Fruit fly (Drosophila melanogaster) whole organism, embryonic: ENCODE data around the gene CG45099.

Source experiments
- CG12219 ChIP-seq: fragments of 200-800 bp; sonication (Bioruptor generic); optimal IDR thresholded peaks from 3 replicates; lab custom pipeline; 2018; ENCODE audit warnings: missing biosample characterization, mild to moderate bottlenecking, missing genetic modification characterization
- CG13775 ChIP-seq: fragments of 200-800 bp; sonication (Bioruptor generic); optimal IDR thresholded peaks from 3 replicates; lab custom pipeline; 2017; ENCODE audit warnings: missing biosample characterization, mild to moderate bottlenecking, missing genetic modification characterization
- CG14014 ChIP-seq: fragments of 200-800 bp; sonication (Bioruptor generic); IDR thresholded peaks from 2 replicates; pipeline ENCODE4 v1.3.6; 2022; ENCODE audit warnings: missing biosample characterization, missing genetic modification characterization
- CG15073 ChIP-seq: fragments of 200-800 bp; sonication (Bioruptor generic); optimal IDR thresholded peaks from 2 replicates; lab custom pipeline; 2016; ENCODE audit warnings: missing biosample characterization, missing genetic modification characterization
- CG1603 ChIP-seq: fragments of 200-800 bp; sonication (Bioruptor generic); optimal IDR thresholded peaks from 2 replicates; lab custom pipeline; 2019; ENCODE audit warnings: missing biosample characterization, mild to moderate bottlenecking, missing genetic modification characterization, moderate library complexity
- CG18599 ChIP-seq: fragments of 200-800 bp; sonication (Bioruptor generic); optimal IDR thresholded peaks from 3 replicates; lab custom pipeline; 2017; ENCODE audit warnings: missing biosample characterization, missing genetic modification characterization, mild to moderate bottlenecking, moderate library complexity, missing genetic modification reagents
- CG2116 ChIP-seq: fragments of 200-800 bp; sonication (Bioruptor generic); optimal IDR thresholded peaks from 3 replicates; lab custom pipeline; 2018; ENCODE audit warnings: missing biosample characterization, mild to moderate bottlenecking, missing genetic modification characterization
- CG31388 ChIP-seq: fragments of 200-800 bp; sonication (Bioruptor generic); optimal IDR thresholded peaks from 2 replicates; lab custom pipeline; 2016; ENCODE audit warnings: missing biosample characterization, missing genetic modification characterization
- CG6254 ChIP-seq: fragments of 200-800 bp; sonication (Bioruptor generic); optimal IDR thresholded peaks from 3 replicates; lab custom pipeline; 2017; ENCODE audit warnings: mild to moderate bottlenecking, missing biosample characterization, missing genetic modification reagents, missing genetic modification characterization
- CG6791 ChIP-seq: fragments of 200-800 bp; sonication (Bioruptor generic); IDR thresholded peaks from 3 replicates; pipeline ENCODE4 v1.3.6; 2022; ENCODE audit warnings: missing biosample characterization, missing genetic modification characterization; ENCODE audit not compliant: partially characterized antibody
- CG8089 ChIP-seq: fragments of 200-800 bp; sonication (Bioruptor generic); optimal IDR thresholded peaks from 3 replicates; lab custom pipeline; 2016; ENCODE audit warnings: missing biosample characterization, missing genetic modification characterization
- CG8944 ChIP-seq: fragments of 200-800 bp; sonication (Bioruptor generic); optimal IDR thresholded peaks from 3 replicates; lab custom pipeline; 2016; ENCODE audit warnings: missing biosample characterization, missing genetic modification characterization
- CG9609 ChIP-seq: fragments of 200-800 bp; sonication (Bioruptor generic); optimal IDR thresholded peaks from 3 replicates; lab custom pipeline; 2016; ENCODE audit warnings: missing biosample characterization, missing genetic modification characterization
- CG9797 ChIP-seq: fragments of 200-800 bp; sonication (Bioruptor generic); optimal IDR thresholded peaks from 3 replicates; lab custom pipeline; 2018; ENCODE audit warnings: missing biosample characterization, mild to moderate bottlenecking, missing genetic modification characterization
- Dll ChIP-seq: fragments of 200-800 bp; sonication (Bioruptor generic); IDR thresholded peaks from 4 replicates; pipeline ENCODE4 v1.3.6; 2022; ENCODE audit warnings: missing biosample characterization, missing genetic modification characterization; ENCODE audit not compliant: partially characterized antibody
- ERR ChIP-seq: fragments of 200-800 bp; sonication (Bioruptor generic); optimal IDR thresholded peaks from 2 replicates; lab custom pipeline; 2016; ENCODE audit warnings: missing biosample characterization, missing genetic modification characterization
- Fer1 ChIP-seq: fragments of 200-800 bp; sonication (Bioruptor generic); optimal IDR thresholded peaks from 2 replicates; lab custom pipeline; 2017; ENCODE audit warnings: missing biosample characterization, mild to moderate bottlenecking, missing genetic modification characterization
- Fer3 ChIP-seq: fragments of 200-800 bp; sonication (Bioruptor generic); optimal IDR thresholded peaks from 2 replicates; lab custom pipeline; 2018; ENCODE audit warnings: missing biosample characterization, mild to moderate bottlenecking, missing genetic modification characterization, moderate library complexity
- Gug ChIP-seq: fragments of 200-800 bp; sonication (Bioruptor generic); IDR thresholded peaks from 4 replicates; pipeline ENCODE4 v1.3.6; 2022; ENCODE audit warnings: missing biosample characterization, missing genetic modification characterization
- H15 ChIP-seq: fragments of 200-800 bp; sonication (Bioruptor generic); IDR thresholded peaks from 3 replicates; pipeline ENCODE4 v1.3.6; 2022; ENCODE audit warnings: missing biosample characterization, missing genetic modification characterization
- HmgD ChIP-seq: fragments of 200-800 bp; sonication (Bioruptor generic); optimal IDR thresholded peaks from 3 replicates; lab custom pipeline; 2016; ENCODE audit warnings: missing biosample characterization, missing genetic modification characterization
- Hmr ChIP-seq: fragments of 200-800 bp; sonication (Bioruptor generic); optimal IDR thresholded peaks from 3 replicates; lab custom pipeline; 2017; ENCODE audit warnings: mild to moderate bottlenecking, missing biosample characterization, missing genetic modification reagents, missing genetic modification characterization
- Lim3 ChIP-seq: fragments of 200-800 bp; sonication (Bioruptor generic); IDR thresholded peaks from 2 replicates; pipeline ENCODE4 v1.3.6; 2022; ENCODE audit warnings: missing biosample characterization, missing genetic modification characterization
- Myb ChIP-seq: fragments of 200-800 bp; sonication (Bioruptor generic); optimal IDR thresholded peaks from 2 replicates; lab custom pipeline; 2016; ENCODE audit warnings: missing biosample characterization, missing genetic modification characterization
- NFAT ChIP-seq: fragments of 200-800 bp; sonication (Bioruptor generic); IDR thresholded peaks from 2 replicates; pipeline ENCODE4 v1.3.6; 2022; ENCODE audit warnings: missing biosample characterization, missing genetic modification characterization
- Optix ChIP-seq: fragments of 200-800 bp; sonication (Bioruptor generic); IDR thresholded peaks from 3 replicates; pipeline ENCODE4 v1.3.6; 2022; ENCODE audit warnings: missing biosample characterization, missing genetic modification characterization
- Ravus ChIP-seq: fragments of 200-800 bp; sonication (Bioruptor generic); IDR thresholded peaks from 2 replicates; pipeline ENCODE4 v1.3.6; 2022; ENCODE audit warnings: missing biosample characterization, missing genetic modification characterization
- Taf1 ChIP-seq: fragments of 200-800 bp; sonication (Bioruptor generic); IDR thresholded peaks from 2 replicates; pipeline ENCODE4 v1.3.6; 2022; ENCODE audit warnings: missing biosample characterization, missing genetic modification characterization
- Usf ChIP-seq: fragments of 200-800 bp; sonication (Bioruptor generic); optimal IDR thresholded peaks from 2 replicates; lab custom pipeline; 2017; ENCODE audit warnings: missing genotype, missing biosample characterization, missing genetic modification characterization
- amos ChIP-seq: fragments of 200-800 bp; sonication (Bioruptor generic); IDR thresholded peaks from 2 replicates; pipeline ENCODE4 v1.3.6; 2022; ENCODE audit warnings: missing biosample characterization, missing genetic modification characterization; ENCODE audit not compliant: partially characterized antibody
- bowl ChIP-seq: fragments of 200-800 bp; sonication (Bioruptor generic); IDR thresholded peaks from 2 replicates; pipeline ENCODE4 v1.3.6; 2022; ENCODE audit warnings: missing biosample characterization, missing genetic modification characterization
- ems ChIP-seq: fragments of 200-800 bp; sonication (Bioruptor generic); optimal IDR thresholded peaks from 3 replicates; lab custom pipeline; 2016; ENCODE audit warnings: missing biosample characterization, missing genetic modification characterization
- esg ChIP-seq: fragments of 200-800 bp; sonication (Bioruptor generic); conservative IDR thresholded peaks from 2 replicates; pipeline ENCODE4 v1.3.6; 2022; ENCODE audit warnings: missing biosample characterization, missing genetic modification characterization
- exex ChIP-seq: fragments of 200-800 bp; sonication (Bioruptor generic); optimal IDR thresholded peaks from 4 replicates; lab custom pipeline; 2018; ENCODE audit warnings: missing biosample characterization, mild to moderate bottlenecking, missing genetic modification characterization, moderate library complexity
- eyg ChIP-seq: fragments of 200-800 bp; sonication (Bioruptor generic); optimal IDR thresholded peaks from 3 replicates; lab custom pipeline; 2016; ENCODE audit warnings: missing biosample characterization, missing genetic modification characterization
- fu2 ChIP-seq: fragments of 200-800 bp; sonication (Bioruptor generic); optimal IDR thresholded peaks from 2 replicates; lab custom pipeline; 2016; ENCODE audit warnings: missing biosample characterization, missing genetic modification characterization
- gt ChIP-seq: fragments of 200-800 bp; sonication (Bioruptor generic); IDR thresholded peaks from 2 replicates; pipeline ENCODE4 v1.3.6; 2022; ENCODE audit warnings: missing biosample characterization, missing genetic modification characterization
- hkb ChIP-seq, 2 experiments: fragments of 200-800 bp in 1 of 2; fragments of >200 bp in 1 of 2; sonication (Bioruptor generic) in 1 of 2; IDR thresholded peaks in 1 of 2; optimal IDR thresholded peaks in 1 of 2; 2 replicates each; pipeline versions ENCODE4 v1.3.6 to Lab custom; 2017 to 2022; ENCODE audit warnings: missing biosample characterization in 1 of 2, missing genetic modification characterization in 1 of 2
- ken ChIP-seq: fragments of 200-800 bp; sonication (Bioruptor generic); IDR thresholded peaks from 3 replicates; pipeline ENCODE4 v1.3.6; 2022; ENCODE audit warnings: missing biosample characterization, missing genetic modification characterization
- mam ChIP-seq: fragments of 200-800 bp; sonication (Bioruptor generic); optimal IDR thresholded peaks from 3 replicates; lab custom pipeline; 2016; ENCODE audit warnings: missing biosample characterization, missing genetic modification characterization
- nerfin-1 ChIP-seq: fragments of 200-800 bp; sonication (Bioruptor generic); optimal IDR thresholded peaks from 3 replicates; lab custom pipeline; 2019; ENCODE audit warnings: missing biosample characterization, mild to moderate bottlenecking, missing genetic modification characterization, moderate library complexity
- nmo ChIP-seq: fragments of 200-800 bp; sonication (Bioruptor generic); optimal IDR thresholded peaks from 2 replicates; lab custom pipeline; 2018; ENCODE audit warnings: missing biosample characterization, mild to moderate bottlenecking, missing genetic modification characterization, moderate library complexity
- ranshi ChIP-seq: fragments of 200-800 bp; sonication (Bioruptor generic); IDR thresholded peaks from 2 replicates; pipeline ENCODE4 v1.3.6; 2022; ENCODE audit warnings: missing biosample characterization, missing genetic modification characterization
- ro ChIP-seq: fragments of 200-800 bp; sonication (Bioruptor generic); IDR thresholded peaks from 2 replicates; pipeline ENCODE4 v1.3.6; 2022; ENCODE audit warnings: missing biosample characterization, missing genetic modification characterization
- scrt ChIP-seq: fragments of 200-800 bp; sonication (Bioruptor generic); optimal IDR thresholded peaks from 2 replicates; lab custom pipeline; 2018; ENCODE audit warnings: missing biosample characterization, mild to moderate bottlenecking, missing genetic modification characterization, moderate library complexity
- sens ChIP-seq: fragments of 200-800 bp; sonication (Bioruptor generic); peaks from one replicate; lab custom pipeline; 2016; ENCODE audit warnings: missing biosample characterization, missing genetic modification characterization
- stwl ChIP-seq: fragments of 200-800 bp; sonication (Bioruptor generic); optimal IDR thresholded peaks from 3 replicates; lab custom pipeline; 2018; ENCODE audit warnings: missing biosample characterization, mild to moderate bottlenecking, missing genetic modification characterization, moderate library complexity
- tll ChIP-seq, 2 experiments: fragments of 200-800 bp in 1 of 2; fragments of >200 bp in 1 of 2; sonication (Bioruptor generic) in 1 of 2; optimal IDR thresholded peaks; 2 replicates each; lab custom pipeline; 2017 to 2019; ENCODE audit warnings: missing biosample characterization in 2 of 2, missing genetic modification characterization in 2 of 2, mild to moderate bottlenecking in 1 of 2, moderate library complexity in 1 of 2
- trem ChIP-seq: fragments of 200-800 bp; optimal IDR thresholded peaks from 3 replicates; lab custom pipeline; 2019; ENCODE audit warnings: missing biosample characterization, mild to moderate bottlenecking, missing genetic modification characterization, moderate library complexity
- zf30C ChIP-seq: fragments of 200-800 bp; sonication (Bioruptor generic); optimal IDR thresholded peaks from 3 replicates; lab custom pipeline; 2018; ENCODE audit warnings: missing biosample characterization, mild to moderate bottlenecking, missing genetic modification characterization

Gene CG45099

DNA sequence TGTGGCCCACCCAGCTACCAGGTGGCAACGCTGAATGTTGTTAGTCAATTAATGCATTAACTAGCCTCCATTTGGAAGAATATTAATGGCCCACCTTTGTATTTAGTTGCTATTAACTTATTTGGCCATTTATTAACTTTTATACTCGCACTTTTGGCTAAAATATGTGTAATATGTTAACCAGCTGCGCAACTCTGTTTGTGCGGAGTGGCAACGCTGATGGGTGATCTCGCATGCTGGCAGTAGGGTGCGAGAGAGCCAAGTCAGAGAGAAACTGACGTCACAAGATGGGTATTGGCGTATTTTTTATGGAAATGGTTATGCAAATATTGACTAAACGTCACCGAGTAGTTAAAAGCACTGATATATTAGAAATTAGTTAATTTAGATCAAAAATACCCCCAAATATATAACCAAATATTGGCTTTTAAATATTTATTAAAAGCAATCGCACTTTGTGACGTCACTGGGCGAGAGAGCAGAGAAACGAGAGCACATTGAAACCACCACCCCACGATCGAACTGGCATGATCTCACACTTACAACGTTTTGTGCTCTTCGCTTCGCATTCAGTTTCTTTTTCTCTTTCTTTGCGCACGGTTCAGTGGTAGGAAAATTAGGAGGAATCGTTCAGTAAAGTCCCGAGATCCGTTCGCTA, 7.7 kb upstream of the CG45099 start, which contains the start of gene how (continued):
- TF ChIP-seq exex (tag; lab: Kevin White, UChicago) = peak; percentile 18
- no peak for TF ChIP-seq ken (GFP tag; lab: Robert Waterston, UW)
- TF ChIP-seq NFAT (GFP tag; lab: Robert Waterston, UW) = no peak
- no peak for TF ChIP-seq Taf1 (GFP tag; lab: Robert Waterston, UW)
- peak; percentile 11 for TF ChIP-seq CG13775
- TF ChIP-seq Myb = peak; percentile 74
- no peak for TF ChIP-seq scrt (GFP tag; lab: Kevin White, UChicago)
- peak; percentile 31 for TF ChIP-seq CG18599 (GFP tag; lab: Kevin White, UChicago)
- TF ChIP-seq tll (GFP tag; optimal IDR thresholded peaks at IDR 0.05; lab: Kevin White, UChicago) = peak in 1 of 2 experiments; percentile 95
- peak; percentile 17 for TF ChIP-seq CG12219 (GFP tag; lab: Kevin White, UChicago)
- TF ChIP-seq zf30C = no peak
- no peak for TF ChIP-seq Fer1
- TF ChIP-seq stwl (tag; lab: Kevin White, UChicago) = peak; percentile 45
- TF ChIP-seq Usf = no peak
- no peak for TF ChIP-seq Optix (GFP tag; lab: Robert Waterston, UW)
- TF ChIP-seq Lim3 = no peak
- no peak for TF ChIP-seq ranshi (GFP tag; lab: Robert Waterston, UW)
- no peak for TF ChIP-seq CG9609 (GFP tag; lab: Kevin White, UChicago)
- peak; percentile 57; the same call in 3 of the 4 replicates for TF ChIP-seq Dll
- TF ChIP-seq eyg = no peak
- TF ChIP-seq CG8944 = peak; percentile 11
- TF ChIP-seq bowl = no peak
- no peak for TF ChIP-seq ems (GFP tag; lab: Kevin White, UChicago)
- TF ChIP-seq HmgD (GFP tag; lab: Kevin White, UChicago) = peak; percentile 41
- TF ChIP-seq CG2116 (GFP tag; lab: Kevin White, UChicago) = peak; percentile 87
- TF ChIP-seq CG9797 (GFP tag; lab: Kevin White, UChicago) = peak; percentile 18
- TF ChIP-seq H15 (GFP tag; lab: Robert Waterston, UW) = 0 out of 3 replicates have a peak, but pooled peaks have one; percentile 26
- TF ChIP-seq CG15073 (GFP tag; lab: Kevin White, UChicago) = no peak
- TF ChIP-seq ERR (GFP tag; lab: Kevin White, UChicago) = no peak
- TF ChIP-seq CG8089 (GFP tag; lab: Kevin White, UChicago) = no peak
- no peak for TF ChIP-seq esg (GFP tag; lab: Robert Waterston, UW)
- peak; percentile 60 for TF ChIP-seq trem (tag; lab: Kevin White, UChicago)
- no peak for TF ChIP-seq CG14014 (GFP tag; lab: Robert Waterston, UW)
- no peak for TF ChIP-seq ro (GFP tag; lab: Robert Waterston, UW)
- TF ChIP-seq nmo (GFP tag; lab: Kevin White, UChicago) = peak; percentile 21
- no peak for TF ChIP-seq hkb (optimal IDR thresholded peaks at IDR 0.05; lab: Kevin White, UChicago)
- no peak for TF ChIP-seq hkb (GFP tag; IDR thresholded peaks at IDR 0.05; lab: Robert Waterston, UW)
- TF ChIP-seq sens (GFP tag; lab: Kevin White, UChicago) = peak; percentile 83
- no peak for TF ChIP-seq CG31388
- TF ChIP-seq CG6791 (GFP tag; lab: Robert Waterston, UW) = no peak
- peak; percentile 3 for TF ChIP-seq fu2 (GFP tag; lab: Kevin White, UChicago)
- peak; percentile 47 for TF ChIP-seq mam
- TF ChIP-seq CG1603 (tag; lab: Kevin White, UChicago) = peak; percentile 78
- no peak for TF ChIP-seq Ravus (GFP tag; lab: Robert Waterston, UW)
- TF ChIP-seq Gug = no peak
- TF ChIP-seq Hmr (GFP tag; lab: Kevin White, UChicago) = peak; percentile 10
- TF ChIP-seq amos (GFP tag; lab: Robert Waterston, UW) = no peak
- no peak for TF ChIP-seq nerfin-1 (tag; lab: Kevin White, UChicago)
- TF ChIP-seq gt = no peak
- no peak for TF ChIP-seq Fer3 (tag; lab: Kevin White, UChicago)
- peak; percentile 16 for TF ChIP-seq CG6254
